Worm (Caenorhabditis elegans): ENCODE results near the gene W05H5.1.

ce11 chrII:12473406-12473805, 28.8 kb upstream of the W05H5.1 start, which contains the start of gene srg-17:
- no peak for TF ChIP-seq rnt-1 (tag; optimal IDR thresholded peaks at IDR 0.05)
- no peak for TF ChIP-seq pqm-1 (tag; optimal IDR thresholded peaks at IDR 0.05)
- no peak for TF ChIP-seq ces-1 (GFP tag; optimal IDR thresholded peaks at IDR 0.05)
- no peak for TF ChIP-seq sptf-1 (tag; optimal IDR thresholded peaks at IDR 0.05)

Data from whole organism, L1 larva.